Worm (Caenorhabditis elegans) whole organism, L3 larva: ENCODE data around the gene tkr-1.

Experiments
- ama-1 ChIP-seq: fragments of 150-350 bp; optimal IDR thresholded peaks from 2 replicates; lab custom pipeline; 2018
- ceh-16 ChIP-seq: sonication (generic microtip); optimal IDR thresholded peaks from 2 replicates; lab custom pipeline; 2017; ENCODE audit warnings: missing biosample characterization, missing genetic modification characterization
- ceh-82 ChIP-seq: fragments of 150-350 bp; optimal IDR thresholded peaks from 2 replicates; lab custom pipeline; 2014; ENCODE audit warnings: missing biosample characterization, missing genetic modification characterization
- daf-12 ChIP-seq: fragments of 150-350 bp; optimal IDR thresholded peaks from 2 replicates; lab custom pipeline; 2014; ENCODE audit warnings: missing biosample characterization, missing genetic modification reagents, missing genetic modification characterization
- eor-1 ChIP-seq, 2 experiments: fragments of 150-350 bp; optimal IDR thresholded peaks; 2 replicates each; lab custom pipeline; 2014 to 2018; ENCODE audit warnings: missing biosample characterization in 2 of 2, missing genetic modification characterization in 2 of 2
- fkh-10 ChIP-seq: sonication (generic microtip); optimal IDR thresholded peaks from 2 replicates; lab custom pipeline; 2017; ENCODE audit warnings: missing biosample characterization, missing genetic modification reagents, missing genetic modification characterization
- fkh-2 ChIP-seq: fragments of 150-350 bp; optimal IDR thresholded peaks from 2 replicates; lab custom pipeline; 2014; ENCODE audit warnings: missing biosample characterization, missing genetic modification reagents, missing genetic modification characterization
- fos-1 ChIP-seq: fragments of 150-350 bp; optimal IDR thresholded peaks from 2 replicates; lab custom pipeline; 2014; ENCODE audit warnings: missing biosample characterization, missing genetic modification characterization
- hmg-11 ChIP-seq: sonication (generic microtip); optimal IDR thresholded peaks from 2 replicates; lab custom pipeline; 2016; ENCODE audit warnings: missing genetic modification characterization, missing compliant biosample characterization
- jun-1 ChIP-seq: fragments of 150-350 bp; optimal IDR thresholded peaks from 2 replicates; lab custom pipeline; 2014; ENCODE audit warnings: missing biosample characterization, missing genetic modification reagents, missing genetic modification characterization
- lin-15B ChIP-seq: fragments of 150-350 bp; optimal IDR thresholded peaks from 2 replicates; lab custom pipeline; 2014; ENCODE audit warnings: missing biosample characterization, missing genetic modification characterization
- lin-39 ChIP-seq: fragments of 150-350 bp; optimal IDR thresholded peaks from 2 replicates; lab custom pipeline; 2018; ENCODE audit warnings: missing biosample characterization, missing genetic modification reagents, missing genetic modification characterization
- mdl-1 ChIP-seq: fragments of 150-350 bp; optimal IDR thresholded peaks from 2 replicates; lab custom pipeline; 2014; ENCODE audit warnings: missing biosample characterization, missing genetic modification characterization
- mml-1 ChIP-seq: fragments of 150-350 bp; sonication (generic microtip); optimal IDR thresholded peaks from 3 replicates; lab custom pipeline; 2014; ENCODE audit warnings: missing biosample characterization, missing genetic modification characterization
- nfya-1 ChIP-seq: sonication (generic microtip); optimal IDR thresholded peaks from 2 replicates; lab custom pipeline; 2017; ENCODE audit warnings: missing genetic modification characterization, mild to moderate bottlenecking, missing compliant biosample characterization, antibody characterized with exemption, moderate library complexity; ENCODE audit not compliant: insufficient read depth
- nhr-11 ChIP-seq: fragments of 150-350 bp; optimal IDR thresholded peaks from 2 replicates; lab custom pipeline; 2014; ENCODE audit warnings: missing biosample characterization, missing genetic modification characterization
- nhr-23 ChIP-seq: fragments of 150-350 bp; optimal IDR thresholded peaks from 2 replicates; lab custom pipeline; 2014; ENCODE audit warnings: missing biosample characterization, missing genetic modification reagents, missing genetic modification characterization
- nhr-237 ChIP-seq: fragments of 150-350 bp; optimal IDR thresholded peaks from 2 replicates; lab custom pipeline; 2014; ENCODE audit warnings: missing biosample characterization, missing genetic modification characterization
- nhr-25 ChIP-seq: sonication (generic microtip); optimal IDR thresholded peaks from 2 replicates; lab custom pipeline; 2017; ENCODE audit warnings: missing biosample characterization, missing genetic modification characterization
- nhr-28 ChIP-seq: fragments of 150-350 bp; optimal IDR thresholded peaks from 2 replicates; lab custom pipeline; 2014; ENCODE audit warnings: missing biosample characterization, missing genetic modification characterization
- nhr-43 ChIP-seq: sonication (generic microtip); optimal IDR thresholded peaks from 2 replicates; lab custom pipeline; 2016; ENCODE audit warnings: mild to moderate bottlenecking, missing genetic modification characterization, missing compliant biosample characterization; ENCODE audit not compliant: poor library complexity, severe bottlenecking
- nhr-67 ChIP-seq: fragments of 150-350 bp; optimal IDR thresholded peaks from 2 replicates; lab custom pipeline; 2014; ENCODE audit warnings: missing biosample characterization, missing genetic modification characterization
- nhr-76 ChIP-seq: fragments of 150-350 bp; sonication (generic microtip); optimal IDR thresholded peaks from 5 replicates; lab custom pipeline; 2014; ENCODE audit warnings: missing biosample characterization, missing genetic modification characterization
- pha-4 ChIP-seq: fragments of 150-350 bp; optimal IDR thresholded peaks from 2 replicates; lab custom pipeline; 2014; ENCODE audit warnings: missing biosample characterization, missing genetic modification reagents, missing genetic modification characterization
- sea-2 ChIP-seq: fragments of 150-350 bp; sonication (generic microtip); optimal IDR thresholded peaks from 4 replicates; lab custom pipeline; 2014; ENCODE audit warnings: missing biosample characterization, missing genetic modification reagents, missing genetic modification characterization
- snpc-4 ChIP-seq: fragments of 150-350 bp; optimal IDR thresholded peaks from 2 replicates; lab custom pipeline; 2014; ENCODE audit warnings: missing biosample characterization, missing genetic modification characterization
- unc-62 ChIP-seq: fragments of 150-350 bp; sonication (generic microtip); optimal IDR thresholded peaks from 4 replicates; lab custom pipeline; 2014; ENCODE audit warnings: missing biosample characterization, missing genetic modification reagents, missing genetic modification characterization
- zag-1 ChIP-seq: fragments of 150-350 bp; optimal IDR thresholded peaks from 2 replicates; lab custom pipeline; 2014; ENCODE audit warnings: missing biosample characterization, missing genetic modification characterization
- ztf-4 ChIP-seq: fragments of 150-350 bp; optimal IDR thresholded peaks from 2 replicates; lab custom pipeline; 2014; ENCODE audit warnings: missing biosample characterization, missing genetic modification characterization

The tkr-1 gene

ce11 chrIII:9383496-9383895 is at the start of gene tkr-1:
TSS of gene tkr-1 (plus strand) at chrIII:9383796.
- no peak for TF ChIP-seq nhr-11 (tag; lab: Kevin White, UChicago)

ce11 chrIII:9334174-9334573 is 49.4 kb upstream of the tkr-1 start, which contains the start of gene elo-4:
TSS of gene elo-4 (minus strand) at chrIII:9334274.
- TF ChIP-seq jun-1 (tag; lab: Kevin White, UChicago) (no peak), ceh-16 (no peak), nhr-25 (no peak), unc-62 (GFP tag; lab: Kevin White, UChicago) (no peak), fkh-2 (tag; lab: Kevin White, UChicago) (no peak), eor-1 (tag; optimal IDR thresholded peaks at IDR 0.05; lab: Kevin White, UChicago) (no peak), zag-1 (no peak), lin-15B (tag; lab: Kevin White, UChicago) (no peak), snpc-4 (tag; lab: Kevin White, UChicago) (no peak), nhr-11 (tag; lab: Kevin White, UChicago) (no peak), ztf-4 (no peak)

DNA sequence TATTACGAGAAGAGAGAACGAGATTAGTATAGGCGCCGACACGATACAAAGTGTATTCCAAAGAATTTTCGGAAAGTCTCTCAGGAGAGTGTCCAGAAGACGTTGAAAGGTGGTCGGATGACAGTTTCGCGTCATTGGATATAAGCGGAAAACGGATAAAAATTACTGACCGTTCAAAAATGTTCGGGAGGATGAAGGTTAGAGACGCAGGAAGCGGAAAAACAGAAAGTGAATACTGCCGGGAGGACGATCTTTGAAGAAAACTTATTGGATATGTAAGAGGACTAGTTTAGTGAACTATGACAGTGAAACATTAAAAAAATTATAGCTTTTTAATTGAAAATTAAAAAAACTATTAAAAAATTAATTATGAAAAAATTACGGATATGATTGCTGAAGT is 48.5 kb upstream of the tkr-1 start:
- peak; percentile 26 for TF ChIP-seq nhr-23 (tag; lab: Kevin White, UChicago)
- TF ChIP-seq mdl-1 (tag; lab: Kevin White, UChicago) = no peak
- TF ChIP-seq nhr-76 (tag; lab: Kevin White, UChicago) = no peak

DNA sequence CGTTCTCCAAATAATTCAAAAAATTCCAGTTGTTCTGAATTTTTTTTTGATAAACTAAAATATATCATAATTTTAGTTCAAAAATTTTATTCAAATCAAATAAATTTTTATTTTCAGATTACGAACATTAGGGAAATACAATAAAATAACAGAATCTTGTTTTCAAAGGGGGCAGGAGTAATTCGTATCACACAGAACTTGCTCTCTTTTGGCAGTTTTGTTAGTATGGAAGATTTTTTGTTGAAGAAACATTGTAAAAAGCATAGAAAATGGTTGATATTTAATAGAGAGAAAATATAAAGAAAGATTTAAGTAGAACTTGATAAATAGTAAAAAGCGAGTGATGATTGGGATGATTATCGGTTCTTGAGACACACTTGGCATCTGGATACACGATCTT is 46.8 kb upstream of the tkr-1 start:
- TF ChIP-seq mml-1 (tag; lab: Kevin White, UChicago) (no peak), nhr-67 (tag; lab: Kevin White, UChicago) (no peak), ama-1 (lab: Kevin White, UChicago) (no peak), unc-62 (GFP tag; lab: Kevin White, UChicago) (no peak), fos-1 (no peak), fkh-10 (GFP tag; lab: Kevin White, UChicago) (no peak)
- TF ChIP-seq, all 47 proteins: peak for 0

DNA sequence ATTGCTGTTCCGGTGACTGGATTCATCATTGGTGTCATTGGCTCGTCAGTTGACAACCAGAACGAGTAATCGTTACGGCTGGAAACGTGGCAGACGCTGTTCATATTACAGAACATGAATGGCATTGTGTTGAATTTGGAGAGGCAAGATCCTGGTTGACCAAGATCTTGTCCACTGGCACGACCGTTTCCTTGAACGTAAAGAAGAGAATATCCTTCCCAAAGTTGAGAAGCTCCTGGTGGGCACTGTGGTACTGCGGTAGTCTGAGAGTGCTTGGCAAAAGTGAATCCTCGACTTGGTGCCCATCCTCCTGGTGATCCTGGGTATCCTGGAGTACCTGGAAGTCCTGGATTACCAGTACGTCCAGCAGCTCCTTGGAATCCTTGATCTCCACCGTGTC is 45.6 kb upstream of the tkr-1 start:
- TF ChIP-seq fkh-10 (GFP tag; lab: Kevin White, UChicago) (no peak), ceh-82 (tag; lab: Kevin White, UChicago) (no peak)

- TF ChIP-seq nhr-237 (tag; lab: Kevin White, UChicago) (no peak), jun-1 (tag; lab: Kevin White, UChicago) (no peak), nhr-28 (tag; lab: Kevin White, UChicago) (no peak), ceh-82 (tag; lab: Kevin White, UChicago) (no peak), eor-1 (tag; optimal IDR thresholded peaks at IDR 0.05; lab: Kevin White, UChicago) (no peak), hmg-11 (tag; lab: Kevin White, UChicago) (no peak), nhr-11 (tag; lab: Kevin White, UChicago) (no peak)
- TF ChIP-seq, all 47 proteins: peak for 0
These were observed 43.6 kb upstream of the tkr-1 start for ce11 chrIII:9340025-9340424.

DNA sequence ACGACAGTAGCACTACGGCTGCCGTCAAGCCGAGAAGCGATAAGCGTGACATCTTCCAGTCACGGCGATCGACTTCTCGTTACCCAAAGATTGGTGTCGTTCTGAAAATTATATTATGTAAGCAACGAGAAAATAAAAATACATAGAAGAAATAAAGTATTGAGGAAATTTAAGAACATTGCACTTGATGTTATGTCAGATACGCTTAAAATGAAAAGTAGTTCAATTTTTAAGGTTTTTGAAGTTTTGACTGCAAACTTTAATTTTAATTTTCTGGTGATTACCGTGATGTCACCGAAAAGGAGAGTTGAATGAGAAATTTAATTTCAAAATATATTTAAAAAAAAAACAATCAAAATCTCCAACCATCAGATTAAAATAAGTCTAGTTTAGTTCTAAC is 39.2 kb upstream of the tkr-1 start, which contains the start of gene emb-9:
Gene emb-9, minus strand, starts transcription at position 101 of the 400 bp plus-strand sequence.
- TF ChIP-seq jun-1 (tag; lab: Kevin White, UChicago) (no peak), pha-4 (tag; lab: Kevin White, UChicago) (no peak), sea-2 (GFP tag; lab: Kevin White, UChicago) (no peak), fkh-10 (GFP tag; lab: Kevin White, UChicago) (no peak), nfya-1 (tag; lab: Kevin White, UChicago) (no peak), fkh-2 (tag; lab: Kevin White, UChicago) (no peak)

DNA sequence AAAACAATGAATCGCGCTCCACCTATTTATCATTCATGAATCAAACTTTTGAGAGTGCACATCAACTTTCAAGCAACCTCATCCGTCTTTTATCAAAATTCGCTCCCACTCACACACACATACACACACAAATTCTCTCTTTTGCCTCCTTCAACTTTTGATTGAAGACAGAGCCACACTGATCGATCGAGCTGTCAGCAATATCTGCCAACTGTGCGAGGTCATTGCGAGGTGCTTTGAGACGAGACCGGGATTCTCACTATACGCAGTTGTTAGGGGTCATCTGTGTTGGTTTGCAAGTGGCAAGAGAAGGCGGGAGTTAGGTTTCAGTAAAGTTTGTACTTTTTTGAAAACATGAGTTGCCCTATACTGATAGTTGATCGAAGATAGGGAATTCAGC is 37.5 kb upstream of the tkr-1 start:
- TF ChIP-seq lin-39 (tag; lab: Kevin White, UChicago) (peak; percentile 75), nfya-1 (tag; lab: Kevin White, UChicago) (no peak), fkh-10 (GFP tag; lab: Kevin White, UChicago) (no peak), nhr-43 (no peak), daf-12 (tag; lab: Kevin White, UChicago) (no peak)
- TF ChIP-seq, all 47 proteins: peak for 1
